Fruit fly (Drosophila melanogaster): ENCODE measurements around the gene CG16903.

The CG16903 gene

dm6 chrX:2068292-2068691 lies 11.9 kb downstream of the CG16903 start, which contains the start of gene CG4194:
Gene CG4194 (plus strand): TSS chrX:2068592.
- TF ChIP-seq CG17801 (GFP tag; optimal IDR thresholded peaks at IDR 0.05; ENCODE audit: partially characterized antibody) = no peak

- TF ChIP-seq CG17801 (GFP tag; optimal IDR thresholded peaks at IDR 0.05; ENCODE audit: partially characterized antibody) = no peak
These were observed 13.9 kb downstream of the CG16903 start, which contains the start of gene CG14054 for dm6 chrX:2066259-2066658. Gene CG14054 (minus strand): TSS chrX:2066359.

- peak; percentile 59 for TF ChIP-seq CG17801 (GFP tag; optimal IDR thresholded peaks at IDR 0.05; ENCODE audit: partially characterized antibody)
These were observed 15.1 kb downstream of the CG16903 start, which contains the start of gene CG4281 for dm6 chrX:2065073-2065472. Gene CG4281 (minus strand): TSS chrX:2065142.

dm6 chrX:2061849-2062248 lies 18.4 kb downstream of the CG16903 start, which contains the start of gene Sik2:
Gene Sik2 (minus strand): TSS chrX:2061915.
- no peak for TF ChIP-seq CG17801 (GFP tag; optimal IDR thresholded peaks at IDR 0.05; ENCODE audit: partially characterized antibody)

dm6 chrX:2061119-2061518 lies 19.1 kb downstream of the CG16903 start:
- no peak for TF ChIP-seq CG17801 (GFP tag; optimal IDR thresholded peaks at IDR 0.05; ENCODE audit: partially characterized antibody)

dm6 chrX:2050070-2050899 lies 29.9 kb downstream of the CG16903 start, which contains the start of gene moody:
Gene moody (minus strand): TSS chrX:2050120.
- TF ChIP-seq CG17801 (GFP tag; optimal IDR thresholded peaks at IDR 0.05; ENCODE audit: partially characterized antibody) = peak; percentile 98

dm6 chrX:2048778-2049686 lies 31.2 kb downstream of the CG16903 start:
- TF ChIP-seq CG17801 (GFP tag; optimal IDR thresholded peaks at IDR 0.05; ENCODE audit: partially characterized antibody) = no peak

- no peak for TF ChIP-seq CG17801 (GFP tag; optimal IDR thresholded peaks at IDR 0.05; ENCODE audit: partially characterized antibody)
These were observed 36.4 kb downstream of the CG16903 start, which contains the start of gene CG4325 for dm6 chrX:2043660-2044397. Gene CG4325 (minus strand): TSS chrX:2043818.

dm6 chrX:2041981-2042847 lies 38.0 kb downstream of the CG16903 start, which contains the start of the genes Actn and usp:
Gene Actn (minus strand): TSS chrX:2042311.
Gene usp (minus strand): TSS chrX:2042311.
- peak; percentile 5 for TF ChIP-seq CG17801 (GFP tag; optimal IDR thresholded peaks at IDR 0.05; ENCODE audit: partially characterized antibody)

- TF ChIP-seq CG17801 (GFP tag; optimal IDR thresholded peaks at IDR 0.05; ENCODE audit: partially characterized antibody) = peak; percentile 70
These were observed 38.8 kb downstream of the CG16903 start, which contains the start of gene CG4313 for dm6 chrX:2041312-2041918. Gene CG4313 (plus strand): TSS chrX:2041868.

- no peak for TF ChIP-seq CG17801 (GFP tag; optimal IDR thresholded peaks at IDR 0.05; ENCODE audit: partially characterized antibody)
These were observed 42.6 kb downstream of the CG16903 start for dm6 chrX:2037605-2038004.

dm6 chrX:2036800-2037488 lies 43.3 kb downstream of the CG16903 start:
- TF ChIP-seq CG17801 (GFP tag; optimal IDR thresholded peaks at IDR 0.05; ENCODE audit: partially characterized antibody) = no peak
